Worm (Caenorhabditis elegans): ENCODE data around the gene C31H2.4.

Gene C31H2.4

DNA sequence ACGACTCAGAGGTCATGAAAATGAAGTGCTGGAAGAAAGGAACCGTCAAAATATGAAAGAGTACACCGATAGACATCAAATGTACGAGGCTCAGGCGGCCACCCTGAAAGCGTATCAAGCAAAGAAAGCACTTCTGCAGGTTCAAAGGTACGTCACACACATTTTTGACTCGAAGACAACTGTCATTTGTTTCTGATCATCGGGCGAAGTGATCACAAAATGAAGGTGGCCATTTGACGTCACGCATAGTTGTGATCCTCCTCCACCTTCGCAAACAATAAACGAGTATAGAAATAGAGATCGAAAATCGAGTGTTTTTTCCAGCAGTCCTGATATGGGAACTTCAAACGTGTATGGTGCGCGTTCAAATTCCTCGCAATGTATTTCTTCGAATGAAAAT, 39.8 kb upstream of the C31H2.4 start:
- no peak for TF ChIP-seq hmg-4 (GFP tag; optimal IDR thresholded peaks at IDR 0.05)
- TF ChIP-seq ceh-36 (tag; optimal IDR thresholded peaks at IDR 0.05), result no peak
- TF ChIP-seq scrt-1 (GFP tag; IDR thresholded peaks at IDR 0.05), result no peak
- TF ChIP-seq B0310.2 (tag; optimal IDR thresholded peaks at IDR 0.05), result no peak
- TF ChIP-seq F13C5.2 (tag; optimal IDR thresholded peaks at IDR 0.05), result no peak
- no peak for TF ChIP-seq ceh-13 (GFP tag; optimal IDR thresholded peaks at IDR 0.05)
- TF ChIP-seq ama-1 (optimal IDR thresholded peaks at IDR 0.05), result no peak
- TF ChIP-seq tbx-37 (GFP tag; conservative IDR thresholded peaks at IDR 0.05), result no peak
- TF ChIP-seq ets-7 (tag; optimal IDR thresholded peaks at IDR 0.05), result no peak
- TF ChIP-seq flt-1 (GFP tag; IDR thresholded peaks at IDR 0.05), result no peak
- no peak for TF ChIP-seq tbx-11 (GFP tag; IDR thresholded peaks at IDR 0.05)
- no peak for TF ChIP-seq tra-4 (tag; optimal IDR thresholded peaks at IDR 0.05)
- no peak for TF ChIP-seq aly-1 (tag; optimal IDR thresholded peaks at IDR 0.05)
- no peak for TF ChIP-seq hnd-1 (tag; optimal IDR thresholded peaks at IDR 0.05)
- no peak for TF ChIP-seq hmbx-1 (tag; optimal IDR thresholded peaks at IDR 0.05)
- TF ChIP-seq sea-1 (GFP tag; conservative IDR thresholded peaks at IDR 0.05), result no peak
- TF ChIP-seq pes-1 (GFP tag; IDR thresholded peaks at IDR 0.05), result no peak

DNA sequence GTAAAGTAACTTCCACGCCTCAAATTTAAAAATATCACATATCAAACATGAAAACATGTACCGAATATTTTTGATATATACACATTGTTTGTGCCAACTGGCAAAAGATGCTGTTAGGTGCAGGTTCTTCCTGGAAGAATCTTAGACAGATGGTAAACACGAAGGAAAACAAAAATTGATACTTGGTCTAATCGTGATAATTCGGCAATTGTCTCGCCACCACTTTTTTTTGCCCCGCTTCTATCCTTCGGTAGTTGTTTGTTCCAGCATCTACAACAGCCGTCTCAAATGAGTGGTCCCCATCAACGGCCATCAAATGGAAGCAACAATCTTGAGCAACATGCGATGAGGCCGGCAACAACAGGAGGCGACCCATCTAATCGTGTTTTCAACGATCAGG, 38.0 kb upstream of the C31H2.4 start:
- TF ChIP-seq aly-1 (tag; optimal IDR thresholded peaks at IDR 0.05) (no peak), B0310.2 (tag; optimal IDR thresholded peaks at IDR 0.05) (no peak), hnd-1 (tag; optimal IDR thresholded peaks at IDR 0.05) (no peak), ceh-36 (tag; optimal IDR thresholded peaks at IDR 0.05) (no peak), tbx-11 (GFP tag; IDR thresholded peaks at IDR 0.05) (no peak), ama-1 (optimal IDR thresholded peaks at IDR 0.05) (no peak), tra-4 (tag; optimal IDR thresholded peaks at IDR 0.05) (no peak), sea-1 (GFP tag; conservative IDR thresholded peaks at IDR 0.05) (no peak), hmbx-1 (tag; optimal IDR thresholded peaks at IDR 0.05) (no peak), ets-7 (tag; optimal IDR thresholded peaks at IDR 0.05) (no peak), ceh-13 (GFP tag; optimal IDR thresholded peaks at IDR 0.05) (no peak), tbx-37 (GFP tag; conservative IDR thresholded peaks at IDR 0.05) (no peak), flt-1 (GFP tag; IDR thresholded peaks at IDR 0.05) (no peak), F13C5.2 (tag; optimal IDR thresholded peaks at IDR 0.05) (no peak), scrt-1 (GFP tag; IDR thresholded peaks at IDR 0.05) (no peak)

- TF ChIP-seq tbx-11 (GFP tag; IDR thresholded peaks at IDR 0.05) (no peak), ets-7 (tag; optimal IDR thresholded peaks at IDR 0.05) (no peak), tbx-37 (GFP tag; conservative IDR thresholded peaks at IDR 0.05) (no peak), scrt-1 (GFP tag; IDR thresholded peaks at IDR 0.05) (no peak), hmg-4 (GFP tag; optimal IDR thresholded peaks at IDR 0.05) (no peak), ama-1 (optimal IDR thresholded peaks at IDR 0.05) (no peak), F13C5.2 (tag; optimal IDR thresholded peaks at IDR 0.05) (no peak), ceh-36 (tag; optimal IDR thresholded peaks at IDR 0.05) (no peak), hnd-1 (tag; optimal IDR thresholded peaks at IDR 0.05) (no peak), ceh-13 (GFP tag; optimal IDR thresholded peaks at IDR 0.05) (no peak), hmbx-1 (tag; optimal IDR thresholded peaks at IDR 0.05) (no peak), tra-4 (tag; optimal IDR thresholded peaks at IDR 0.05) (no peak), aly-1 (tag; optimal IDR thresholded peaks at IDR 0.05) (no peak), sea-1 (GFP tag; conservative IDR thresholded peaks at IDR 0.05) (no peak), pes-1 (GFP tag; IDR thresholded peaks at IDR 0.05) (no peak), B0310.2 (tag; optimal IDR thresholded peaks at IDR 0.05) (no peak), flt-1 (GFP tag; IDR thresholded peaks at IDR 0.05) (no peak)
Measured at ce11 chrX:5195462-5196160, 36.1 kb upstream of the C31H2.4 start, which contains the start of gene pqn-62. TSS of gene pqn-62 (plus strand) at chrX:5196110.

DNA sequence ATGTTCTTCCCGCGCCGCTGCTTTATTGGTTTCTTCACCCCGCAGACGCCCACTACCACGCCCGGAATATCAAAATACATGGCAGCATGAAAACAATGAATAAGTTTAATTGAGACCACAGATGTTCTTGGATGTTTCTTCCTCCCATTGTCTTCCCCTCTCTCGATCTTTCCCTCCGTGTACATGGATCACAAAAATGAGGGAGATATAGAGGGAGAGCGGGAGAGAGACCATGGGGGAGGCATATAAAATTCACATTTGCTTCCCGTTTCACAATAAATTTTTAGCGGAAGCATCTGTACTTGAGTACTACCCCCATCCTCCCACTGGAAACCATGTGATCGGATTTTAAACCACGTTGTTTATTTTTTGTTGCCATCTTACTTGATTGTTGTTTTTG, 33.9 kb upstream of the C31H2.4 start:
- TF ChIP-seq scrt-1 (GFP tag; IDR thresholded peaks at IDR 0.05) (no peak), ceh-36 (tag; optimal IDR thresholded peaks at IDR 0.05) (no peak), tra-4 (tag; optimal IDR thresholded peaks at IDR 0.05) (no peak), sea-1 (GFP tag; conservative IDR thresholded peaks at IDR 0.05) (no peak), aly-1 (tag; optimal IDR thresholded peaks at IDR 0.05) (no peak), tbx-37 (GFP tag; conservative IDR thresholded peaks at IDR 0.05) (no peak), ets-7 (tag; optimal IDR thresholded peaks at IDR 0.05) (no peak), tbx-11 (GFP tag; IDR thresholded peaks at IDR 0.05) (no peak), ama-1 (optimal IDR thresholded peaks at IDR 0.05) (no peak), hnd-1 (tag; optimal IDR thresholded peaks at IDR 0.05) (no peak), pes-1 (GFP tag; IDR thresholded peaks at IDR 0.05) (no peak), ceh-13 (GFP tag; optimal IDR thresholded peaks at IDR 0.05) (no peak)

- TF ChIP-seq scrt-1 (GFP tag; IDR thresholded peaks at IDR 0.05), result no peak
- no peak for TF ChIP-seq ama-1 (optimal IDR thresholded peaks at IDR 0.05)
- no peak for TF ChIP-seq tbx-11 (GFP tag; IDR thresholded peaks at IDR 0.05)
- TF ChIP-seq hmbx-1 (tag; optimal IDR thresholded peaks at IDR 0.05), result no peak
- TF ChIP-seq hnd-1 (tag; optimal IDR thresholded peaks at IDR 0.05), result no peak
- no peak for TF ChIP-seq hmg-4 (GFP tag; optimal IDR thresholded peaks at IDR 0.05)
- no peak for TF ChIP-seq ets-7 (tag; optimal IDR thresholded peaks at IDR 0.05)
- TF ChIP-seq aly-1 (tag; optimal IDR thresholded peaks at IDR 0.05), result no peak
- no peak for TF ChIP-seq F13C5.2 (tag; optimal IDR thresholded peaks at IDR 0.05)
- TF ChIP-seq tbx-37 (GFP tag; conservative IDR thresholded peaks at IDR 0.05), result no peak
- no peak for TF ChIP-seq sea-1 (GFP tag; conservative IDR thresholded peaks at IDR 0.05)
- TF ChIP-seq flt-1 (GFP tag; IDR thresholded peaks at IDR 0.05), result no peak
- no peak for TF ChIP-seq B0310.2 (tag; optimal IDR thresholded peaks at IDR 0.05)
- no peak for TF ChIP-seq pes-1 (GFP tag; IDR thresholded peaks at IDR 0.05)
Measured at ce11 chrX:5190061-5190460, 30.6 kb upstream of the C31H2.4 start.

DNA sequence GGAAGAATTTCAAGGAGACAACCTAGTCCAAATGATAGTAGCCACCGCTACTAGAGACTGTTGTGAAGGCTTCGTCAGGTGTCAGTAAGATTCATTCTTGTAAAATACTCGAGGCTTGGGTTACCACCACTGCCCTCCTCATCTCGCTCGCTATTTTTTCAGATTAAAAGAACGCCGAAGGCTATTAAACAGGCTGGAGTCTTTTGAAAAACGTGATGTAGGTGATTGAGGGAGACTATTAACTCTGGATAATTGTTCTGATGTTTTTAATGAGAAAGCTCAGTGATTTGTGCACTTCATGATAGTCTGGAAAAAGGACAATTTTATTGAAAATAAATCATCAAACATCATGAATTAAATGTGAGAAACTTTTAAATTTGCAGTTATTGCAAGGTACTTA, 29.5 kb upstream of the C31H2.4 start, which contains the start of gene zig-6:
Gene zig-6, minus strand, starts transcription at position 101 of the 400 bp plus-strand sequence.
- no peak for TF ChIP-seq flt-1 (GFP tag; IDR thresholded peaks at IDR 0.05)
- no peak for TF ChIP-seq sea-1 (GFP tag; conservative IDR thresholded peaks at IDR 0.05)
- TF ChIP-seq F13C5.2 (tag; optimal IDR thresholded peaks at IDR 0.05), result no peak
- no peak for TF ChIP-seq hnd-1 (tag; optimal IDR thresholded peaks at IDR 0.05)
- no peak for TF ChIP-seq pes-1 (GFP tag; IDR thresholded peaks at IDR 0.05)
- no peak for TF ChIP-seq aly-1 (tag; optimal IDR thresholded peaks at IDR 0.05)
- TF ChIP-seq scrt-1 (GFP tag; IDR thresholded peaks at IDR 0.05), result no peak
- no peak for TF ChIP-seq tbx-11 (GFP tag; IDR thresholded peaks at IDR 0.05)
- no peak for TF ChIP-seq hmg-4 (GFP tag; optimal IDR thresholded peaks at IDR 0.05)
- TF ChIP-seq ceh-13 (GFP tag; optimal IDR thresholded peaks at IDR 0.05), result no peak
- no peak for TF ChIP-seq tra-4 (tag; optimal IDR thresholded peaks at IDR 0.05)
- no peak for TF ChIP-seq B0310.2 (tag; optimal IDR thresholded peaks at IDR 0.05)
- TF ChIP-seq ama-1 (optimal IDR thresholded peaks at IDR 0.05), result no peak
- no peak for TF ChIP-seq tbx-37 (GFP tag; conservative IDR thresholded peaks at IDR 0.05)
- TF ChIP-seq hmbx-1 (tag; optimal IDR thresholded peaks at IDR 0.05), result no peak
- TF ChIP-seq ceh-36 (tag; optimal IDR thresholded peaks at IDR 0.05), result no peak
- no peak for TF ChIP-seq ets-7 (tag; optimal IDR thresholded peaks at IDR 0.05)

Data from whole organism, early embryonic.